Fruit fly (Drosophila melanogaster): ENCODE results near the gene CG43232.

dm6 chr2L:6941731-6942130, 9.8 kb downstream of the CG43232 start:
- no peak for TF ChIP-seq OdsH (GFP tag; optimal IDR thresholded peaks at IDR 0.05)
- no peak for TF ChIP-seq h (GFP tag; optimal IDR thresholded peaks at IDR 0.05)
- no peak for TF ChIP-seq Rel (GFP tag; optimal IDR thresholded peaks at IDR 0.05)
- no peak for TF ChIP-seq Rel (tag; optimal IDR thresholded peaks at IDR 0.05)
- no peak for TF ChIP-seq dsf (GFP tag; optimal IDR thresholded peaks at IDR 0.05; ENCODE audit: borderline replicate concordance)
- TF ChIP-seq psq (GFP tag; optimal IDR thresholded peaks at IDR 0.05): no peak
- no peak for TF ChIP-seq Dfd (GFP tag; optimal IDR thresholded peaks at IDR 0.05)
- TF ChIP-seq Jra (GFP tag; optimal IDR thresholded peaks at IDR 0.05): no peak
